Worm (Caenorhabditis elegans): Measurements from ENCODE around the gene ucr-2.3.

ce11 chrIII:896904-897303, 17.2 kb downstream of the ucr-2.3 start:
- TF ChIP-seq elt-1 (tag; optimal IDR thresholded peaks at IDR 0.05; ENCODE audit: borderline replicate concordance, insufficient read depth) (no peak), ztf-11 (tag; optimal IDR thresholded peaks at IDR 0.05) (no peak), pha-4 (tag; optimal IDR thresholded peaks at IDR 0.05) (no peak)

Data from whole organism, mixed stage, embryonic.